Worm (Caenorhabditis elegans) whole organism, L4/young adult: ENCODE measurements around the gene F36D3.5.

ENCODE experiments used
- W03F9.2 ChIP-seq: fragments of 150-350 bp; optimal IDR thresholded peaks from 2 replicates; lab custom pipeline; 2014; ENCODE audit warnings: missing biosample characterization, missing genetic modification characterization
- him-1 ChIP-seq: sonication (generic microtip); optimal IDR thresholded peaks from 2 replicates; lab custom pipeline; 2016; ENCODE audit warnings: missing genotype, missing genetic modification reagents, missing genetic modification characterization, missing compliant biosample characterization

ce11 chrV:16539666-16540065, 24.6 kb upstream of the F36D3.5 start:
- TF ChIP-seq W03F9.2 (tag; lab: Kevin White, UChicago) (no peak), him-1 (tag; lab: Kevin White, UChicago) (no peak)
